Fruit fly (Drosophila melanogaster) whole organism, wandering third instar larva: ENCODE measurements around the gene CG18528.

Experiments used
- Abd-B ChIP-seq: fragments of >200 bp; optimal IDR thresholded peaks from 2 replicates; lab custom pipeline; 2017; ENCODE audit warnings: missing biosample characterization, missing genetic modification characterization
- CG9705 ChIP-seq: fragments of 200-800 bp; sonication (Bioruptor generic); optimal IDR thresholded peaks from 2 replicates; lab custom pipeline; 2018; ENCODE audit warnings: missing biosample characterization, mild to moderate bottlenecking, missing genetic modification characterization
- CrebA ChIP-seq: fragments of 200-800 bp; sonication (Bioruptor generic); optimal IDR thresholded peaks from 2 replicates; lab custom pipeline; 2016; ENCODE audit warnings: missing biosample characterization, mild to moderate bottlenecking, missing genetic modification characterization, borderline replicate concordance
- GATAd ChIP-seq: sonication (Bioruptor generic); optimal IDR thresholded peaks from 2 replicates; lab custom pipeline; 2016; ENCODE audit warnings: missing biosample characterization, missing genetic modification characterization
- HLH106 ChIP-seq: fragments of 200-800 bp; optimal IDR thresholded peaks from 3 replicates; lab custom pipeline; 2019; ENCODE audit warnings: missing biosample characterization, mild to moderate bottlenecking, missing genetic modification characterization, moderate library complexity
- Hnf4 ChIP-seq: fragments of 200-800 bp; sonication (Bioruptor generic); optimal IDR thresholded peaks from 2 replicates; lab custom pipeline; 2016; ENCODE audit warnings: missing biosample characterization, mild to moderate bottlenecking, missing genetic modification characterization
- Hr78 ChIP-seq: fragments of >200 bp; optimal IDR thresholded peaks from 2 replicates; lab custom pipeline; 2017; ENCODE audit warnings: missing biosample characterization, missing genetic modification characterization
- Hr83 ChIP-seq: fragments of 200-300 bp; sonication (Bioruptor generic); optimal IDR thresholded peaks from 2 replicates; lab custom pipeline; 2016; ENCODE audit warnings: missing biosample characterization, mild to moderate bottlenecking, missing genetic modification characterization, moderate library complexity; ENCODE audit not compliant: poor library complexity, severe bottlenecking
- N ChIP-seq: fragments of >200 bp; optimal IDR thresholded peaks from 2 replicates; lab custom pipeline; 2018; ENCODE audit warnings: missing biosample characterization, missing external identifiers, missing genetic modification characterization
- jim ChIP-seq: fragments of 175-275, 200-325 bp; sonication (Bioruptor generic); optimal IDR thresholded peaks from 2 replicates; lab custom pipeline; 2016; ENCODE audit warnings: missing biosample characterization, mild to moderate bottlenecking, missing genetic modification characterization
- lola ChIP-seq: fragments of >200 bp; optimal IDR thresholded peaks from 2 replicates; lab custom pipeline; 2017; ENCODE audit warnings: missing biosample characterization, missing genetic modification characterization
- pan ChIP-seq: fragments of >200 bp; optimal IDR thresholded peaks from 2 replicates; lab custom pipeline; 2017
- usp ChIP-seq: fragments of >200 bp; optimal IDR thresholded peaks from 2 replicates; lab custom pipeline; 2017; ENCODE audit warnings: missing biosample characterization, missing genetic modification characterization
- woc ChIP-seq: sonication (Bioruptor generic); optimal IDR thresholded peaks from 2 replicates; lab custom pipeline; 2016; ENCODE audit warnings: missing biosample characterization, mild to moderate bottlenecking, missing genetic modification characterization

dm6 chr3R:24362838-24363237 lies 2.9 kb upstream of the CG18528 start, which contains the start of gene CG33340:
- TF ChIP-seq Hr83 (GFP tag; lab: Kevin White, UChicago): no peak
- no peak for TF ChIP-seq Hr78 (GFP tag; lab: Kevin White, UChicago)
- no peak for TF ChIP-seq CrebA (GFP tag; lab: Kevin White, UChicago)
- TF ChIP-seq Abd-B (GFP tag; lab: Kevin White, UChicago): no peak
- no peak for TF ChIP-seq usp
- TF ChIP-seq Hnf4: no peak
- no peak for TF ChIP-seq jim (GFP tag; lab: Kevin White, UChicago)
- no peak for TF ChIP-seq N (GFP tag; lab: Kevin White, UChicago)
- no peak for TF ChIP-seq GATAd (GFP tag; lab: Kevin White, UChicago)
- no peak for TF ChIP-seq woc
- no peak for TF ChIP-seq lola (GFP tag; lab: Kevin White, UChicago)
- TF ChIP-seq CG9705 (GFP tag; lab: Kevin White, UChicago): no peak
- TF ChIP-seq pan (lab: Kevin White, UChicago): no peak
- no peak for TF ChIP-seq HLH106 (tag; lab: Kevin White, UChicago)
